Worm (Caenorhabditis elegans) whole organism, L4 larva: ENCODE measurements around the gene ckb-1.

ENCODE experiments used
- F10B5.3 ChIP-seq: sonication (generic microtip); optimal IDR thresholded peaks from 2 replicates; lab custom pipeline; 2016; ENCODE audit warnings: mild to moderate bottlenecking, missing genetic modification characterization, missing compliant biosample characterization
- T26A8.4 ChIP-seq: fragments of 200-800 bp; sonication (Bioruptor generic); IDR thresholded peaks from 2 replicates; pipeline ENCODE4 v1.3.6; 2022; ENCODE audit warnings: missing genetic modification characterization, missing compliant biosample characterization
- Y105C5A.15 ChIP-seq: fragments of 200-800 bp; sonication (Bioruptor generic); IDR thresholded peaks from 2 replicates; pipeline ENCODE4 v1.3.6; 2022; ENCODE audit warnings: missing genetic modification characterization, missing compliant biosample characterization
- Y75B8A.6 ChIP-seq: fragments of 200-800 bp; sonication (Bioruptor generic); IDR thresholded peaks from 2 replicates; pipeline ENCODE4 v1.3.6; 2022; ENCODE audit warnings: missing genetic modification reagents, missing genetic modification characterization, missing compliant biosample characterization
- arid-1 ChIP-seq: fragments of 200-800 bp; sonication (Bioruptor generic); conservative IDR thresholded peaks from 2 replicates; pipeline ENCODE4 v1.3.6; 2022; ENCODE audit warnings: missing genetic modification reagents, missing genetic modification characterization, missing compliant biosample characterization
- ceh-32 ChIP-seq: sonication (generic microtip); optimal IDR thresholded peaks from 2 replicates; lab custom pipeline; 2016; ENCODE audit warnings: mild to moderate bottlenecking, missing genetic modification characterization, missing compliant biosample characterization; ENCODE audit not compliant: poor library complexity
- ceh-44 ChIP-seq: fragments of 200-800 bp; sonication (Bioruptor generic); IDR thresholded peaks from 2 replicates; pipeline ENCODE4 v1.3.6; 2022; ENCODE audit warnings: missing genetic modification reagents, missing genetic modification characterization, missing compliant biosample characterization
- ceh-62 ChIP-seq: sonication (generic microtip); optimal IDR thresholded peaks from 2 replicates; lab custom pipeline; 2017; ENCODE audit warnings: missing biosample characterization, missing genetic modification characterization
- cey-2 ChIP-seq: sonication (generic microtip); optimal IDR thresholded peaks from 3 replicates; lab custom pipeline; 2017; ENCODE audit warnings: missing genetic modification characterization, mild to moderate bottlenecking, missing compliant biosample characterization, antibody characterized with exemption, borderline replicate concordance; ENCODE audit not compliant: insufficient read depth
- daf-12 ChIP-seq: fragments of 150-350 bp; optimal IDR thresholded peaks from 2 replicates; lab custom pipeline; 2014; ENCODE audit warnings: missing biosample characterization, missing genetic modification reagents, missing genetic modification characterization
- daf-16 ChIP-seq, 3 experiments: sonication (generic microtip); optimal IDR thresholded peaks; 2 replicates each; lab custom pipeline; 2016 to 2017; ENCODE audit warnings: missing genetic modification characterization in 3 of 3, missing genetic modification reagents in 3 of 3, mild to moderate bottlenecking in 2 of 3, missing compliant biosample characterization in 2 of 3, missing biosample characterization in 1 of 3, moderate library complexity in 1 of 3
- dmd-6 ChIP-seq: fragments of 200-800 bp; sonication (Bioruptor generic); IDR thresholded peaks from 2 replicates; pipeline ENCODE4 v1.3.6; 2022; ENCODE audit warnings: missing genetic modification reagents, missing genetic modification characterization, missing compliant biosample characterization
- dmd-8 ChIP-seq: fragments of 200-800 bp; sonication (Bioruptor generic); IDR thresholded peaks from 2 replicates; pipeline ENCODE4 v1.3.6; 2022; ENCODE audit warnings: missing genetic modification characterization, missing compliant biosample characterization
- dmd-9 ChIP-seq: fragments of 200-800 bp; sonication (Bioruptor generic); IDR thresholded peaks from 2 replicates; pipeline ENCODE4 v1.3.6; 2022; ENCODE audit warnings: missing genetic modification reagents, missing genetic modification characterization, missing compliant biosample characterization
- dpl-1 ChIP-seq: fragments of 150-350 bp; optimal IDR thresholded peaks from 2 replicates; lab custom pipeline; 2014; ENCODE audit warnings: missing biosample characterization, missing genetic modification reagents, missing genetic modification characterization
- dve-1 ChIP-seq: sonication (generic microtip); optimal IDR thresholded peaks from 2 replicates; lab custom pipeline; 2017; ENCODE audit warnings: antibody characterized with exemption, mild to moderate bottlenecking, missing genetic modification characterization, missing compliant biosample characterization; ENCODE audit not compliant: insufficient read depth
- egl-43 ChIP-seq: fragments of 200-800 bp; sonication (Bioruptor generic); IDR thresholded peaks from 2 replicates; pipeline ENCODE4 v1.3.6; 2022; ENCODE audit warnings: missing genetic modification reagents, missing genetic modification characterization, missing compliant biosample characterization
- fkh-10 ChIP-seq: fragments of 150-350 bp; optimal IDR thresholded peaks from 2 replicates; lab custom pipeline; 2014; ENCODE audit warnings: missing biosample characterization, missing genetic modification reagents, missing genetic modification characterization
- hlh-11 ChIP-seq: fragments of 200-800 bp; sonication (Bioruptor generic); optimal IDR thresholded peaks from 2 replicates; lab custom pipeline; 2018; ENCODE audit warnings: mild to moderate bottlenecking, missing genetic modification characterization, missing compliant biosample characterization
- lin-1 ChIP-seq: fragments of 200-800 bp; sonication (Bioruptor generic); IDR thresholded peaks from 2 replicates; pipeline ENCODE4 v1.3.6; 2022; ENCODE audit warnings: missing genetic modification reagents, missing genetic modification characterization, missing compliant biosample characterization
- lin-38 ChIP-seq: fragments of 200-800 bp; sonication (Bioruptor generic); IDR thresholded peaks from 2 replicates; pipeline ENCODE4 v1.3.6; 2022; ENCODE audit warnings: missing genetic modification reagents, missing genetic modification characterization, missing compliant biosample characterization
- lir-3 ChIP-seq: sonication (generic microtip); optimal IDR thresholded peaks from 2 replicates; lab custom pipeline; 2016; ENCODE audit warnings: mild to moderate bottlenecking, missing genetic modification characterization, missing compliant biosample characterization
- lsy-2 ChIP-seq, 2 experiments: fragments of 150-350 bp in 1 of 2; sonication (generic microtip) in 1 of 2; optimal IDR thresholded peaks; 2 replicates each; lab custom pipeline; 2014 to 2017; ENCODE audit warnings: missing biosample characterization in 2 of 2, missing genetic modification characterization in 2 of 2
- madf-5 ChIP-seq, 2 experiments: fragments of 200-800 bp; sonication (Bioruptor generic); IDR thresholded peaks; 2 replicates each; pipeline ENCODE4 v1.3.6; 2022; ENCODE audit warnings: missing compliant biosample characterization in 2 of 2, missing genetic modification characterization in 2 of 2
- mep-1 ChIP-seq: fragments of 150-350 bp; sonication (generic microtip); optimal IDR thresholded peaks from 3 replicates; lab custom pipeline; 2014; ENCODE audit warnings: missing biosample characterization, missing genetic modification characterization
- mes-2 ChIP-seq: sonication (generic microtip); optimal IDR thresholded peaks from 2 replicates; lab custom pipeline; 2016; ENCODE audit warnings: missing genotype, mild to moderate bottlenecking, missing genetic modification characterization, missing compliant biosample characterization; ENCODE audit not compliant: poor library complexity, severe bottlenecking
- mxl-3 ChIP-seq: fragments of 200-800 bp; sonication (Bioruptor generic); optimal IDR thresholded peaks from 2 replicates; lab custom pipeline; 2018; ENCODE audit warnings: mild to moderate bottlenecking, missing genetic modification characterization, missing compliant biosample characterization
- nhr-237 ChIP-seq: sonication (generic microtip); optimal IDR thresholded peaks from 2 replicates; lab custom pipeline; 2017; ENCODE audit warnings: missing biosample characterization, missing genetic modification characterization
- nhr-41 ChIP-seq: fragments of 200-800 bp; sonication (Bioruptor generic); IDR thresholded peaks from 2 replicates; pipeline ENCODE4 v1.3.6; 2022; ENCODE audit warnings: missing genetic modification reagents, missing genetic modification characterization, missing compliant biosample characterization
- nhr-48 ChIP-seq: sonication (generic microtip); optimal IDR thresholded peaks from 2 replicates; lab custom pipeline; 2016; ENCODE audit warnings: mild to moderate bottlenecking, missing genetic modification characterization, missing compliant biosample characterization
- nhr-6 ChIP-seq: fragments of 150-350 bp; optimal IDR thresholded peaks from 2 replicates; lab custom pipeline; 2014; ENCODE audit warnings: missing biosample characterization, missing genetic modification characterization
- nhr-77 ChIP-seq: fragments of 150-350 bp; optimal IDR thresholded peaks from 2 replicates; lab custom pipeline; 2014; ENCODE audit warnings: missing biosample characterization, missing genetic modification characterization
- pha-4 ChIP-seq, 2 experiments: fragments of 150-350 bp in 1 of 2; fragments of 200-800 bp in 1 of 2; sonication (Bioruptor generic) in 1 of 2; IDR thresholded peaks in 1 of 2; optimal IDR thresholded peaks in 1 of 2; 2 replicates each; pipeline versions ENCODE4 v1.3.6 to Lab custom; 2014 to 2022; ENCODE audit warnings: missing genetic modification characterization in 2 of 2, missing genetic modification reagents in 2 of 2, missing biosample characterization in 1 of 2, missing compliant biosample characterization in 1 of 2
- pqm-1 ChIP-seq: sonication (generic microtip); optimal IDR thresholded peaks from 2 replicates; lab custom pipeline; 2017; ENCODE audit warnings: missing biosample characterization, missing genetic modification characterization
- rbr-2 ChIP-seq: sonication (generic microtip); optimal IDR thresholded peaks from 2 replicates; lab custom pipeline; 2016; ENCODE audit warnings: missing genotype, missing genetic modification characterization, missing compliant biosample characterization
- saeg-2 ChIP-seq: fragments of 200-800 bp; sonication (Bioruptor generic); IDR thresholded peaks from 2 replicates; pipeline ENCODE4 v1.3.6; 2022; ENCODE audit warnings: missing genetic modification reagents, missing genetic modification characterization, missing compliant biosample characterization
- sdz-12 ChIP-seq: fragments of 200-800 bp; sonication (Bioruptor generic); optimal IDR thresholded peaks from 2 replicates; lab custom pipeline; 2018; ENCODE audit warnings: mild to moderate bottlenecking, missing genetic modification characterization, missing compliant biosample characterization
- set-16 ChIP-seq: fragments of 200-800 bp; sonication (Bioruptor generic); IDR thresholded peaks from 2 replicates; pipeline ENCODE4 v1.3.6; 2022; ENCODE audit warnings: missing genetic modification reagents, missing genetic modification characterization, missing compliant biosample characterization
- snpc-1.2 ChIP-seq: fragments of 200-800 bp; sonication (Bioruptor generic); IDR thresholded peaks from 2 replicates; pipeline ENCODE4 v1.3.6; 2022; ENCODE audit warnings: missing genetic modification reagents, missing genetic modification characterization, missing compliant biosample characterization
- snpc-4 ChIP-seq: fragments of 150-350 bp; optimal IDR thresholded peaks from 2 replicates; lab custom pipeline; 2014; ENCODE audit warnings: missing biosample characterization, missing genetic modification characterization
- spr-3 ChIP-seq: fragments of 200-800 bp; sonication (Bioruptor generic); optimal IDR thresholded peaks from 2 replicates; lab custom pipeline; 2018; ENCODE audit warnings: mild to moderate bottlenecking, missing genetic modification characterization, missing compliant biosample characterization
- tra-1 ChIP-seq: fragments of 200-800 bp; sonication (Bioruptor generic); IDR thresholded peaks from 2 replicates; pipeline ENCODE4 v1.3.6; 2022; ENCODE audit warnings: missing genetic modification reagents, missing genetic modification characterization, missing compliant biosample characterization
- unc-39 ChIP-seq: sonication (generic microtip); optimal IDR thresholded peaks from 2 replicates; lab custom pipeline; 2017; ENCODE audit warnings: missing biosample characterization, missing genetic modification characterization
- unc-62 ChIP-seq, 3 experiments: fragments of 150-350 bp in 1 of 3; sonication (generic microtip); optimal IDR thresholded peaks in 2 of 3; peaks in 1 of 3; 1 replicate in 1 of 3; 2 replicates in 2 of 3; lab custom pipeline; 2014 to 2017; ENCODE audit warnings: missing biosample characterization in 3 of 3, missing genetic modification characterization in 3 of 3, missing genetic modification reagents in 3 of 3, missing genotype in 1 of 3
- vab-7 ChIP-seq: fragments of 200-800 bp; sonication (Bioruptor generic); IDR thresholded peaks from 2 replicates; pipeline ENCODE4 v1.3.6; 2022; ENCODE audit warnings: missing genetic modification reagents, missing genetic modification characterization, missing compliant biosample characterization
- zfp-2 ChIP-seq: sonication (generic microtip); optimal IDR thresholded peaks from 2 replicates; lab custom pipeline; 2016; ENCODE audit warnings: mild to moderate bottlenecking, missing genetic modification characterization, missing compliant biosample characterization
- ztf-7 ChIP-seq: fragments of 150-350 bp; optimal IDR thresholded peaks from 2 replicates; lab custom pipeline; 2014; ENCODE audit warnings: missing biosample characterization, missing genetic modification characterization

Gene ckb-1

DNA sequence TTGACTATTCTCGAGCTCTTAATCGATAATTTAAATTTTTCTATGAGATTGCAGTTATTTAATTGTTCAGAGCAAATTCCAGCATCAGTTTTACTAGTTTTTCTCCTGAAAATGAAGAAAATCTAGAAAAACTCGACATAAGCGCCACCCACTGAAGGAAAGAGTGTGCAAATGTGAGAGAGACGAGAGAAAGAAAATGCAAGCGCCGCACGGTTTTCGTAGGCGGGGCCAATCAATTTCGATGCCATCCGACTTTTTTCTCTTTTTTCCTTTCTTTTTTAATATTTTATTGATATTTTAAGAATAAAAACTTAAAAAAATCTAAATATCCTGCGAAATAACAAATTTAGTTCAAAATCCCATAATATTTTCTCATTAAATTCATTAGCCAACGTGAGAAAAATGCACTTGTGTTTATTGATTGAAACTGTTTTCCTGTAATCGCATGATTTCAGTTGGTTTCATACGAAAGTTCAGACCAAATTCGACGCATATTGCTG lies 32.5 kb upstream of the ckb-1 start, which contains the start of gene cdk-12:
TSS of gene cdk-12 (plus strand) at position 450 of the 500 bp plus-strand sequence.
- TF ChIP-seq ztf-7 (tag; lab: Kevin White, UChicago) (no peak), nhr-77 (tag; lab: Kevin White, UChicago) (no peak), snpc-1.2 (no peak), spr-3 (GFP tag; lab: Kevin White, UChicago) (no peak), dpl-1 (GFP tag; lab: Kevin White, UChicago) (peak; percentile 45), pqm-1 (tag; lab: Kevin White, UChicago) (no peak), ceh-32 (tag; lab: Kevin White, UChicago) (no peak), mep-1 (peak; percentile 42), F10B5.3 (tag; lab: Kevin White, UChicago) (no peak), unc-62 (GFP tag; optimal IDR thresholded peaks at IDR 0.05 in 1 of 2; lab: Kevin White, UChicago) (peak in 1 of 2 experiments; percentile 41), unc-62 (tag; optimal IDR thresholded peaks at IDR 0.05; lab: Kevin White, UChicago) (no peak), lsy-2 (tag; optimal IDR thresholded peaks at IDR 0.05; lab: Kevin White, UChicago) (peak in 1 of 2 experiments; percentile 70), lir-3 (tag; lab: Kevin White, UChicago) (no peak), vab-7 (GFP tag; lab: Robert Waterston, UW) (no peak), hlh-11 (tag; lab: Kevin White, UChicago) (peak; percentile 32), daf-12 (tag; lab: Kevin White, UChicago) (no peak), dmd-9 (GFP tag; lab: Robert Waterston, UW) (no peak), fkh-10 (GFP tag; lab: Kevin White, UChicago) (no peak), nhr-6 (tag; lab: Kevin White, UChicago) (peak; percentile 15), nhr-41 (GFP tag; lab: Robert Waterston, UW) (no peak), mes-2 (tag; lab: Kevin White, UChicago) (peak; percentile 76), dve-1 (tag; lab: Kevin White, UChicago) (peak; percentile 49), daf-16 (GFP tag; optimal IDR thresholded peaks at IDR 0.05; lab: Kevin White, UChicago) (no peak), daf-16 (tag; optimal IDR thresholded peaks at IDR 0.05; lab: Kevin White, UChicago) (no peak), pha-4 (GFP tag; IDR thresholded peaks at IDR 0.05; lab: Robert Waterston, UW) (no peak), pha-4 (tag; optimal IDR thresholded peaks at IDR 0.05; lab: Kevin White, UChicago) (peak; percentile 12), arid-1 (GFP tag; lab: Robert Waterston, UW) (no peak), lin-38 (GFP tag; lab: Robert Waterston, UW) (0 out of 2 replicates have a peak, but pooled peaks have one; percentile 11), T26A8.4 (GFP tag; lab: Robert Waterston, UW) (no peak)

DNA sequence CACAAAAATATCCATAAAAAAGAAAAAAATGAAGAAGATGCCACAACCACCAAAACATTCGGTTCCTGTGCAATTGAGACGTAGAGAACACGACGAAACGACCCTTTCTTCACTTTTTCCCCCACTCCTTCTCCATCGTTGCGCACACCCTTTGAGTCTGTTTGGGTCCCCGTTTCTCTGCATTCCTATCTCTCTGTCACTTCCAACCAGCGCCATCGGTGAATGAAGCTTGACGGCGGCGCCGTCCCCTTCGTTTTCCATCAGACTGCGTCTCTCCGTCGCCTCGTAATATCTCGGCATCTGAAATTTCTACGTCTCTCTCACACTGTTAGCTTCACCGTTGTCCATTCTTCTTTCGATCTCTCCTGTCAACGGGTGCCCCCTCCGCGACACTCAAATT lies 29.5 kb upstream of the ckb-1 start:
- TF ChIP-seq snpc-4 (tag; lab: Kevin White, UChicago) (no peak), dmd-8 (no peak), madf-5 (GFP tag; IDR thresholded peaks at IDR 0.05; lab: Robert Waterston, UW) (no peak), Y105C5A.15 (GFP tag; lab: Robert Waterston, UW) (no peak), nhr-48 (no peak), sdz-12 (GFP tag; lab: Kevin White, UChicago) (no peak), nhr-237 (tag; lab: Kevin White, UChicago) (no peak), unc-39 (tag; lab: Kevin White, UChicago) (no peak), ceh-44 (no peak), Y75B8A.6 (no peak), vab-7 (GFP tag; lab: Robert Waterston, UW) (no peak), pha-4 (GFP tag; IDR thresholded peaks at IDR 0.05; lab: Robert Waterston, UW) (no peak), pha-4 (tag; optimal IDR thresholded peaks at IDR 0.05; lab: Kevin White, UChicago) (no peak), tra-1 (GFP tag; lab: Robert Waterston, UW) (no peak), cey-2 (tag; lab: Kevin White, UChicago) (no peak), ceh-62 (tag; lab: Kevin White, UChicago) (no peak), set-16 (GFP tag; lab: Robert Waterston, UW) (peak; percentile 42; the same call in 1 of the 2 replicates), egl-43 (GFP tag; lab: Robert Waterston, UW) (peak; percentile 51; the same call in 1 of the 2 replicates), mxl-3 (peak; percentile 2), fkh-10 (GFP tag; lab: Kevin White, UChicago) (peak; percentile 6), lin-1 (GFP tag; lab: Robert Waterston, UW) (no peak), rbr-2 (tag; lab: Kevin White, UChicago) (peak; percentile 54), zfp-2 (tag; lab: Kevin White, UChicago) (no peak), unc-62 (GFP tag; optimal IDR thresholded peaks at IDR 0.05 in 1 of 2; lab: Kevin White, UChicago) (peak in 1 of 2 experiments; percentile 42), unc-62 (tag; optimal IDR thresholded peaks at IDR 0.05; lab: Kevin White, UChicago) (no peak), dmd-6 (GFP tag; lab: Robert Waterston, UW) (no peak), saeg-2 (GFP tag; lab: Robert Waterston, UW) (no peak)
